Worm (Caenorhabditis elegans) whole organism, L4 larva: ENCODE results near the gene srh-17.
A peak's percentile ranks its signal among the peaks of the same experiment; 100 is the strongest.

Experiments used
- F44E2.7 ChIP-seq: fragments of 200-800 bp; sonication (Bioruptor generic); IDR thresholded peaks from 2 replicates; pipeline ENCODE4 v2.1.2; 2022; ENCODE audit warnings: missing genetic modification characterization, missing compliant biosample characterization
- T20F7.1 ChIP-seq: fragments of 200-800 bp; sonication (Bioruptor generic); optimal IDR thresholded peaks from 2 replicates; lab custom pipeline; 2018; ENCODE audit warnings: mild to moderate bottlenecking, missing genetic modification characterization, missing compliant biosample characterization
- Y105C5A.15 ChIP-seq: fragments of 200-800 bp; sonication (Bioruptor generic); IDR thresholded peaks from 2 replicates; pipeline ENCODE4 v1.3.6; 2022; ENCODE audit warnings: missing genetic modification characterization, missing compliant biosample characterization
- Y5F2A.4 ChIP-seq: fragments of 200-800 bp; sonication (Bioruptor generic); optimal IDR thresholded peaks from 2 replicates; lab custom pipeline; 2018; ENCODE audit warnings: mild to moderate bottlenecking, missing genetic modification characterization, missing compliant biosample characterization
- Y75B8A.6 ChIP-seq: fragments of 200-800 bp; sonication (Bioruptor generic); IDR thresholded peaks from 2 replicates; pipeline ENCODE4 v1.3.6; 2022; ENCODE audit warnings: missing genetic modification reagents, missing genetic modification characterization, missing compliant biosample characterization
- ZK546.5 ChIP-seq, 2 experiments: sonication (generic microtip); optimal IDR thresholded peaks; 2 replicates each; lab custom pipeline; 2017; ENCODE audit warnings: missing biosample characterization in 2 of 2, missing genetic modification characterization in 2 of 2
- aly-2 ChIP-seq: sonication (generic microtip); optimal IDR thresholded peaks from 2 replicates; lab custom pipeline; 2018; ENCODE audit warnings: missing biosample characterization, missing genetic modification characterization
- arid-1 ChIP-seq: fragments of 200-800 bp; sonication (Bioruptor generic); conservative IDR thresholded peaks from 2 replicates; pipeline ENCODE4 v1.3.6; 2022; ENCODE audit warnings: missing genetic modification reagents, missing genetic modification characterization, missing compliant biosample characterization
- attf-4 ChIP-seq: sonication (generic microtip); optimal IDR thresholded peaks from 3 replicates; lab custom pipeline; 2017; ENCODE audit warnings: missing biosample characterization, missing genetic modification characterization
- ceh-32 ChIP-seq: sonication (generic microtip); optimal IDR thresholded peaks from 2 replicates; lab custom pipeline; 2016; ENCODE audit warnings: mild to moderate bottlenecking, missing genetic modification characterization, missing compliant biosample characterization; ENCODE audit not compliant: poor library complexity
- ceh-44 ChIP-seq: fragments of 200-800 bp; sonication (Bioruptor generic); IDR thresholded peaks from 2 replicates; pipeline ENCODE4 v1.3.6; 2022; ENCODE audit warnings: missing genetic modification reagents, missing genetic modification characterization, missing compliant biosample characterization
- ctbp-1 ChIP-seq: fragments of 200-800 bp; sonication (Bioruptor generic); IDR thresholded peaks from 2 replicates; pipeline ENCODE4 v1.3.6; 2022; ENCODE audit warnings: missing genetic modification reagents, missing genetic modification characterization, missing compliant biosample characterization
- daf-12 ChIP-seq: fragments of 150-350 bp; optimal IDR thresholded peaks from 2 replicates; lab custom pipeline; 2014; ENCODE audit warnings: missing biosample characterization, missing genetic modification reagents, missing genetic modification characterization
- daf-16 ChIP-seq, 3 experiments: sonication (generic microtip); optimal IDR thresholded peaks; 2 replicates each; lab custom pipeline; 2016 to 2017; ENCODE audit warnings: missing genetic modification characterization in 3 of 3, missing genetic modification reagents in 3 of 3, mild to moderate bottlenecking in 2 of 3, missing compliant biosample characterization in 2 of 3, missing biosample characterization in 1 of 3, moderate library complexity in 1 of 3
- daf-19 ChIP-seq: fragments of 200-800 bp; sonication (Bioruptor generic); conservative IDR thresholded peaks from 2 replicates; pipeline ENCODE4 v1.3.6; 2022; ENCODE audit warnings: missing genetic modification characterization, missing compliant biosample characterization
- daf-8 ChIP-seq: fragments of 200-800 bp; sonication (Bioruptor generic); IDR thresholded peaks from 2 replicates; pipeline ENCODE4 v1.3.6; 2022; ENCODE audit warnings: missing genetic modification characterization, missing compliant biosample characterization
- dmd-6 ChIP-seq: fragments of 200-800 bp; sonication (Bioruptor generic); IDR thresholded peaks from 2 replicates; pipeline ENCODE4 v1.3.6; 2022; ENCODE audit warnings: missing genetic modification reagents, missing genetic modification characterization, missing compliant biosample characterization
- dmd-9 ChIP-seq: fragments of 200-800 bp; sonication (Bioruptor generic); IDR thresholded peaks from 2 replicates; pipeline ENCODE4 v1.3.6; 2022; ENCODE audit warnings: missing genetic modification reagents, missing genetic modification characterization, missing compliant biosample characterization
- duxl-1 ChIP-seq: sonication (generic microtip); optimal IDR thresholded peaks from 2 replicates; lab custom pipeline; 2016; ENCODE audit warnings: mild to moderate bottlenecking, missing genetic modification characterization, moderate library complexity, missing compliant biosample characterization; ENCODE audit not compliant: poor library complexity
- hlh-11 ChIP-seq: fragments of 200-800 bp; sonication (Bioruptor generic); optimal IDR thresholded peaks from 2 replicates; lab custom pipeline; 2018; ENCODE audit warnings: mild to moderate bottlenecking, missing genetic modification characterization, missing compliant biosample characterization
- hmg-1.1 ChIP-seq: fragments of 200-800 bp; sonication (Bioruptor generic); IDR thresholded peaks from 2 replicates; pipeline ENCODE4 v1.3.6; 2022; ENCODE audit warnings: missing genetic modification reagents, missing genetic modification characterization, missing compliant biosample characterization
- jun-1 ChIP-seq: fragments of 150-350 bp; optimal IDR thresholded peaks from 2 replicates; lab custom pipeline; 2014; ENCODE audit warnings: missing biosample characterization, missing genetic modification reagents, missing genetic modification characterization
- lin-1 ChIP-seq: fragments of 200-800 bp; sonication (Bioruptor generic); IDR thresholded peaks from 2 replicates; pipeline ENCODE4 v1.3.6; 2022; ENCODE audit warnings: missing genetic modification reagents, missing genetic modification characterization, missing compliant biosample characterization
- lin-15B ChIP-seq: fragments of 150-350 bp; sonication (generic microtip); optimal IDR thresholded peaks from 3 replicates; lab custom pipeline; 2014; ENCODE audit warnings: missing biosample characterization, missing genetic modification characterization
- lin-29 ChIP-seq: fragments of 200-800 bp; sonication (Bioruptor generic); IDR thresholded peaks from 2 replicates; pipeline ENCODE4 v1.3.6; 2022; ENCODE audit warnings: missing genetic modification reagents, missing genetic modification characterization, missing compliant biosample characterization
- lin-39 ChIP-seq: fragments of 150-350 bp; optimal IDR thresholded peaks from 2 replicates; lab custom pipeline; 2014; ENCODE audit warnings: missing biosample characterization, missing genetic modification reagents, missing genetic modification characterization
- lir-3 ChIP-seq: sonication (generic microtip); optimal IDR thresholded peaks from 2 replicates; lab custom pipeline; 2016; ENCODE audit warnings: mild to moderate bottlenecking, missing genetic modification characterization, missing compliant biosample characterization
- lsy-2 ChIP-seq, 2 experiments: fragments of 150-350 bp in 1 of 2; sonication (generic microtip) in 1 of 2; optimal IDR thresholded peaks; 2 replicates each; lab custom pipeline; 2014 to 2017; ENCODE audit warnings: missing biosample characterization in 2 of 2, missing genetic modification characterization in 2 of 2
- madf-5 ChIP-seq, 2 experiments: fragments of 200-800 bp; sonication (Bioruptor generic); IDR thresholded peaks; 2 replicates each; pipeline ENCODE4 v1.3.6; 2022; ENCODE audit warnings: missing compliant biosample characterization in 2 of 2, missing genetic modification characterization in 2 of 2
- madf-9 ChIP-seq: fragments of 200-800 bp; sonication (Bioruptor generic); conservative IDR thresholded peaks from 2 replicates; pipeline ENCODE4 v1.3.6; 2022; ENCODE audit warnings: missing genetic modification reagents, missing genetic modification characterization, missing compliant biosample characterization
- mxl-2 ChIP-seq: fragments of 200-800 bp; sonication (Bioruptor generic); conservative IDR thresholded peaks from 2 replicates; pipeline ENCODE4 v1.3.6; 2022; ENCODE audit warnings: missing genetic modification reagents, missing genetic modification characterization, missing compliant biosample characterization
- mxl-3 ChIP-seq: fragments of 200-800 bp; sonication (Bioruptor generic); optimal IDR thresholded peaks from 2 replicates; lab custom pipeline; 2018; ENCODE audit warnings: mild to moderate bottlenecking, missing genetic modification characterization, missing compliant biosample characterization
- nhr-102 ChIP-seq: sonication (generic microtip); optimal IDR thresholded peaks from 2 replicates; lab custom pipeline; 2016; ENCODE audit warnings: mild to moderate bottlenecking, missing genetic modification characterization, moderate library complexity, missing compliant biosample characterization
- nhr-25 ChIP-seq: sonication (generic microtip); optimal IDR thresholded peaks from 2 replicates; lab custom pipeline; 2017; ENCODE audit warnings: missing genetic modification characterization, mild to moderate bottlenecking, missing compliant biosample characterization, antibody characterized with exemption, moderate library complexity, borderline replicate concordance; ENCODE audit not compliant: insufficient read depth
- nhr-28 ChIP-seq: fragments of 150-350 bp; optimal IDR thresholded peaks from 2 replicates; lab custom pipeline; 2014; ENCODE audit warnings: missing biosample characterization, missing genetic modification characterization
- nhr-42 ChIP-seq: fragments of 200-800 bp; sonication (Bioruptor generic); IDR thresholded peaks from 2 replicates; pipeline ENCODE4 v1.3.6; 2022; ENCODE audit warnings: missing genetic modification characterization, missing compliant biosample characterization
- nhr-76 ChIP-seq: fragments of 150-350 bp; optimal IDR thresholded peaks from 2 replicates; lab custom pipeline; 2014; ENCODE audit warnings: missing biosample characterization, missing genetic modification characterization
- skn-1 ChIP-seq: fragments of 150-350 bp; optimal IDR thresholded peaks from 2 replicates; lab custom pipeline; 2014; ENCODE audit warnings: missing biosample characterization, missing genetic modification characterization
- snpc-1.2 ChIP-seq: fragments of 200-800 bp; sonication (Bioruptor generic); IDR thresholded peaks from 2 replicates; pipeline ENCODE4 v1.3.6; 2022; ENCODE audit warnings: missing genetic modification reagents, missing genetic modification characterization, missing compliant biosample characterization
- tag-97 ChIP-seq: fragments of 200-800 bp; sonication (Bioruptor generic); IDR thresholded peaks from 2 replicates; pipeline ENCODE4 v1.3.6; 2022; ENCODE audit warnings: missing genetic modification characterization, missing compliant biosample characterization
- tra-1 ChIP-seq: fragments of 200-800 bp; sonication (Bioruptor generic); IDR thresholded peaks from 2 replicates; pipeline ENCODE4 v1.3.6; 2022; ENCODE audit warnings: missing genetic modification reagents, missing genetic modification characterization, missing compliant biosample characterization
- unc-39 ChIP-seq: sonication (generic microtip); optimal IDR thresholded peaks from 2 replicates; lab custom pipeline; 2017; ENCODE audit warnings: missing biosample characterization, missing genetic modification characterization
- unc-62 ChIP-seq, 3 experiments: fragments of 150-350 bp in 1 of 3; sonication (generic microtip); optimal IDR thresholded peaks in 2 of 3; peaks in 1 of 3; 1 replicate in 1 of 3; 2 replicates in 2 of 3; lab custom pipeline; 2014 to 2017; ENCODE audit warnings: missing biosample characterization in 3 of 3, missing genetic modification characterization in 3 of 3, missing genetic modification reagents in 3 of 3, missing genotype in 1 of 3
- vab-7 ChIP-seq: fragments of 200-800 bp; sonication (Bioruptor generic); IDR thresholded peaks from 2 replicates; pipeline ENCODE4 v1.3.6; 2022; ENCODE audit warnings: missing genetic modification reagents, missing genetic modification characterization, missing compliant biosample characterization
- zag-1 ChIP-seq: fragments of 150-350 bp; optimal IDR thresholded peaks from 2 replicates; lab custom pipeline; 2014; ENCODE audit warnings: missing biosample characterization, missing genetic modification characterization
- zfp-2 ChIP-seq: sonication (generic microtip); optimal IDR thresholded peaks from 2 replicates; lab custom pipeline; 2016; ENCODE audit warnings: mild to moderate bottlenecking, missing genetic modification characterization, missing compliant biosample characterization

The srh-17 gene

DNA sequence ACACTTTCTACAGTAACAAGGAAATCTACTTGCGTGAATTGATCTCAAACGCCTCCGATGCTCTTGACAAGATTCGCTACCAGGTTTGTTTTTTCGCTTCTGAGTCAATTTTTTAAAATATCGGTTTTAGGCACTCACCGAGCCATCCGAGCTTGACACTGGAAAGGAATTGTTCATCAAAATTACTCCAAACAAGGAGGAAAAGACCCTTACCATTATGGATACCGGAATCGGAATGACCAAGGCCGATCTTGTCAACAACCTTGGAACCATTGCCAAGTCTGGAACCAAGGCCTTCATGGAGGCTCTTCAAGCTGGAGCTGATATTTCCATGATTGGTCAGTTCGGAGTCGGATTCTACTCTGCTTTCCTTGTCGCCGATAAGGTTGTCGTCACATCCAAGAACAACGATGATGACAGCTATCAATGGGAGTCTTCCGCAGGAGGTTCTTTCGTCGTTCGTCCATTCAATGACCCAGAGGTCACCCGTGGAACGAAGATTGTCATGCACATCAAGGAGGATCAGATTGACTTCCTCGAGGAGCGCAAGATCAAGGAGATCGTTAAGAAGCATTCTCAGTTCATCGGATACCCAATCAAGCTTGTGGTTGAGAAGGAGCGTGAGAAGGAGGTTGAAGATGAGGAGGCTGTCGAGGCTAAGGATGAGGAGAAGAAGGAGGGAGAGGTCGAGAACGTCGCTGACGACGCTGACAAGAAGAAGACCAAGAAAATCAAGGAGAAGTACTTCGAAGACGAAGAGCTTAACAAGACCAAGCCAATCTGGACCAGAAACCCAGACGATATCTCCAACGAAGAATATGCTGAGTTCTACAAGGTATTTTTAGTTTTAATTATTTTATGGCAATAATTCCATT lies 25.4 kb downstream of the srh-17 start (continued):
- TF ChIP-seq madf-5 (GFP tag; IDR thresholded peaks at IDR 0.05; lab: Robert Waterston, UW) (no peak; a peak in 1 of 4 replicates), ceh-44 (GFP tag; lab: Robert Waterston, UW) (no peak), ctbp-1 (GFP tag; lab: Robert Waterston, UW) (no peak), mxl-3 (GFP tag; lab: Kevin White, UChicago) (no peak), jun-1 (tag; lab: Kevin White, UChicago) (no peak), duxl-1 (tag; lab: Kevin White, UChicago) (no peak), nhr-76 (no peak), snpc-1.2 (peak; percentile 44; the same call in 1 of the 2 replicates), nhr-28 (no peak), Y5F2A.4 (no peak), nhr-42 (GFP tag; lab: Robert Waterston, UW) (no peak), madf-9 (no peak), aly-2 (no peak), hlh-11 (tag; lab: Kevin White, UChicago) (no peak), tag-97 (GFP tag; lab: Robert Waterston, UW) (no peak), daf-16 (GFP tag; optimal IDR thresholded peaks at IDR 0.05; lab: Kevin White, UChicago) (no peak), daf-16 (tag; optimal IDR thresholded peaks at IDR 0.05; lab: Kevin White, UChicago) (no peak), nhr-25 (tag; lab: Kevin White, UChicago) (no peak), daf-19 (GFP tag; lab: Robert Waterston, UW) (no peak), zfp-2 (tag; lab: Kevin White, UChicago) (no peak), Y105C5A.15 (GFP tag; lab: Robert Waterston, UW) (no peak), dmd-6 (GFP tag; lab: Robert Waterston, UW) (0 out of 2 replicates have a peak, but pooled peaks have one; percentile 6), nhr-102 (tag; lab: Kevin White, UChicago) (no peak), attf-4 (tag; lab: Kevin White, UChicago) (no peak), F44E2.7 (GFP tag; lab: Robert Waterston, UW) (no peak), lin-15B (tag; lab: Kevin White, UChicago) (no peak), daf-8 (no peak), vab-7 (GFP tag; lab: Robert Waterston, UW) (no peak), mxl-2 (no peak), lin-39 (tag; lab: Kevin White, UChicago) (no peak), hmg-1.1 (GFP tag; lab: Robert Waterston, UW) (no peak), lir-3 (tag; lab: Kevin White, UChicago) (no peak), Y75B8A.6 (GFP tag; lab: Robert Waterston, UW) (no peak), lsy-2 (tag; optimal IDR thresholded peaks at IDR 0.05; lab: Kevin White, UChicago) (peak in 1 of 2 experiments; percentile 9), skn-1 (tag; lab: Kevin White, UChicago) (no peak), unc-39 (tag; lab: Kevin White, UChicago) (no peak), ceh-32 (tag; lab: Kevin White, UChicago) (no peak), zag-1 (tag; lab: Kevin White, UChicago) (no peak), T20F7.1 (no peak), unc-62 (GFP tag; optimal IDR thresholded peaks at IDR 0.05 in 1 of 2; lab: Kevin White, UChicago) (peak in 1 of 2 experiments; percentile 97), unc-62 (tag; optimal IDR thresholded peaks at IDR 0.05; lab: Kevin White, UChicago) (no peak), lin-1 (GFP tag; lab: Robert Waterston, UW) (no peak), tra-1 (no peak), ZK546.5 (tag; optimal IDR thresholded peaks at IDR 0.05; lab: Kevin White, UChicago) (no peak), arid-1 (no peak), dmd-9 (GFP tag; lab: Robert Waterston, UW) (no peak), daf-12 (tag; lab: Kevin White, UChicago) (no peak), lin-29 (GFP tag; lab: Robert Waterston, UW) (no peak)
